Fruit fly (Drosophila melanogaster): ENCODE data around the gene CG17298.

Gene CG17298

dm6 chr3R:21296038-21296727 lies 13.2 kb downstream of the CG17298 start (continued):
- TF ChIP-seq CG3407 (GFP tag; optimal IDR thresholded peaks at IDR 0.05) (no peak), NC2α (GFP tag; optimal IDR thresholded peaks at IDR 0.05) (peak; percentile 42), wdn (GFP tag; IDR thresholded peaks at IDR 0.05) (no peak), CG11696 (GFP tag; IDR thresholded peaks at IDR 0.05) (no peak), Oaz (GFP tag; IDR thresholded peaks at IDR 0.05) (no peak), sna (GFP tag; IDR thresholded peaks at IDR 0.05; ENCODE audit: partially characterized antibody) (no peak), CG15011 (GFP tag; optimal IDR thresholded peaks at IDR 0.05) (peak; percentile 87), CG3847 (GFP tag; IDR thresholded peaks at IDR 0.05) (no peak), CG4328 (GFP tag; optimal IDR thresholded peaks at IDR 0.05) (peak; percentile 60), CG1647 (GFP tag; optimal IDR thresholded peaks at IDR 0.05) (peak; percentile 67), bowl (GFP tag; IDR thresholded peaks at IDR 0.05) (no peak), row (GFP tag; IDR thresholded peaks at IDR 0.05) (no peak), yki (optimal IDR thresholded peaks at IDR 0.05) (no peak), CG13287 (GFP tag; IDR thresholded peaks at IDR 0.05; ENCODE audit: partially characterized antibody) (no peak), sc (optimal IDR thresholded peaks at IDR 0.05) (no peak), sc (GFP tag; optimal IDR thresholded peaks at IDR 0.05) (peak; percentile 69), Dad (GFP tag; optimal IDR thresholded peaks at IDR 0.05) (no peak), Oli (tag; optimal IDR thresholded peaks at IDR 0.05) (peak; percentile 87), ro (GFP tag; IDR thresholded peaks at IDR 0.05) (no peak), pb (GFP tag; optimal IDR thresholded peaks at IDR 0.05) (peak; percentile 50), CG18599 (GFP tag; optimal IDR thresholded peaks at IDR 0.05) (peak; percentile 95), ham (GFP tag; IDR thresholded peaks at IDR 0.05) (no peak), seq (GFP tag; IDR thresholded peaks at IDR 0.05) (no peak), CG8924 (tag; optimal IDR thresholded peaks at IDR 0.05) (peak; percentile 95), crc (GFP tag; optimal IDR thresholded peaks at IDR 0.05) (peak; percentile 64), CG15696 (tag; optimal IDR thresholded peaks at IDR 0.05) (peak; percentile 73), Xrp1 (GFP tag; IDR thresholded peaks at IDR 0.05) (no peak), Sox100B (GFP tag; optimal IDR thresholded peaks at IDR 0.05) (peak; percentile 93), CHES-1-like (GFP tag; optimal IDR thresholded peaks at IDR 0.05) (peak; percentile 49), HHEX (GFP tag; optimal IDR thresholded peaks at IDR 0.05) (peak; percentile 80), gt (GFP tag; IDR thresholded peaks at IDR 0.05) (no peak), CG4404 (GFP tag; IDR thresholded peaks at IDR 0.05) (no peak), CG3163 (GFP tag; optimal IDR thresholded peaks at IDR 0.05) (peak; percentile 39), insv (GFP tag; optimal IDR thresholded peaks at IDR 0.05) (peak in 1 of 2 experiments; percentile 46), CG6791 (GFP tag; IDR thresholded peaks at IDR 0.05; ENCODE audit: partially characterized antibody) (no peak), gce (GFP tag; IDR thresholded peaks at IDR 0.05) (no peak), CG10654 (GFP tag; optimal IDR thresholded peaks at IDR 0.05) (peak; percentile 60), eyg (GFP tag; optimal IDR thresholded peaks at IDR 0.05) (peak; percentile 22), Atf3 (GFP tag; optimal IDR thresholded peaks at IDR 0.05) (peak; percentile 65), Usf (GFP tag; optimal IDR thresholded peaks at IDR 0.05) (peak; percentile 81), jing (GFP tag; optimal IDR thresholded peaks at IDR 0.05) (peak; percentile 60), chn (GFP tag; optimal IDR thresholded peaks at IDR 0.05) (peak; percentile 75), CG4730 (GFP tag; IDR thresholded peaks at IDR 0.05) (no peak), CG7745 (tag; optimal IDR thresholded peaks at IDR 0.05) (no peak), CG11085 (GFP tag; IDR thresholded peaks at IDR 0.05) (no peak), Mrtf (GFP tag; IDR thresholded peaks at IDR 0.05) (no peak), CG14710 (tag; optimal IDR thresholded peaks at IDR 0.05) (peak; percentile 84), Fer3 (tag; optimal IDR thresholded peaks at IDR 0.05) (peak; percentile 86), dmrt99B (tag; optimal IDR thresholded peaks at IDR 0.05) (peak; percentile 88), CG12155 (GFP tag; optimal IDR thresholded peaks at IDR 0.05) (peak; percentile 86), CG9876 (GFP tag; optimal IDR thresholded peaks at IDR 0.05) (peak; percentile 66), CG12104 (GFP tag; optimal IDR thresholded peaks at IDR 0.05) (peak; percentile 61)

Measured in whole organism, embryonic.